Worm (Caenorhabditis elegans) whole organism, mixed stage, embryonic: ENCODE measurements around the gene bcs-1.

ENCODE experiments used
- blmp-1 ChIP-seq: fragments of 150-350 bp; optimal IDR thresholded peaks from 2 replicates; lab custom pipeline; 2014; ENCODE audit warnings: missing biosample characterization, missing genetic modification characterization
- lin-13 ChIP-seq: fragments of 150-350 bp; optimal IDR thresholded peaks from 2 replicates; lab custom pipeline; 2014; ENCODE audit warnings: missing biosample characterization, missing genetic modification characterization
- nhr-28 ChIP-seq: fragments of 150-350 bp; optimal IDR thresholded peaks from 2 replicates; lab custom pipeline; 2014; ENCODE audit warnings: missing biosample characterization, missing genetic modification characterization
- sem-2 ChIP-seq: fragments of 200-800 bp; sonication (Bioruptor generic); optimal IDR thresholded peaks from 2 replicates; lab custom pipeline; 2018; ENCODE audit warnings: mild to moderate bottlenecking, missing genetic modification characterization, missing compliant biosample characterization
- unc-39 ChIP-seq: fragments of 150-350 bp; optimal IDR thresholded peaks from 2 replicates; lab custom pipeline; 2014; ENCODE audit warnings: missing biosample characterization, missing genetic modification characterization

- no peak for TF ChIP-seq unc-39 (tag; lab: Kevin White, UChicago)
- no peak for TF ChIP-seq nhr-28 (tag; lab: Kevin White, UChicago)
- TF ChIP-seq lin-13, result no peak
- no peak for TF ChIP-seq blmp-1 (tag; lab: Kevin White, UChicago)
- TF ChIP-seq sem-2 (GFP tag; lab: Kevin White, UChicago), result no peak
These were observed 39.6 kb upstream of the bcs-1 start, which contains the start of gene gldi-7 for ce11 chrII:8531181-8531759.
